Worm (Caenorhabditis elegans) whole organism, midembryonic: ENCODE results near the gene T05G5.5.

ENCODE experiments used
- flt-1 ChIP-seq: fragments of 200-800 bp; sonication (Bioruptor generic); IDR thresholded peaks from 2 replicates; pipeline ENCODE4 v1.3.6; 2022; ENCODE audit warnings: missing genetic modification characterization, missing compliant biosample characterization
- klf-2 ChIP-seq: fragments of 200-800 bp; sonication (Bioruptor generic); conservative IDR thresholded peaks from 2 replicates; pipeline ENCODE4 v1.3.6; 2022; ENCODE audit warnings: missing genetic modification reagents, missing genetic modification characterization, missing compliant biosample characterization
- tab-1 ChIP-seq: fragments of 200-800 bp; sonication (Bioruptor generic); IDR thresholded peaks from 2 replicates; pipeline ENCODE4 v1.3.6; 2022; ENCODE audit warnings: missing genetic modification characterization, missing compliant biosample characterization

DNA sequence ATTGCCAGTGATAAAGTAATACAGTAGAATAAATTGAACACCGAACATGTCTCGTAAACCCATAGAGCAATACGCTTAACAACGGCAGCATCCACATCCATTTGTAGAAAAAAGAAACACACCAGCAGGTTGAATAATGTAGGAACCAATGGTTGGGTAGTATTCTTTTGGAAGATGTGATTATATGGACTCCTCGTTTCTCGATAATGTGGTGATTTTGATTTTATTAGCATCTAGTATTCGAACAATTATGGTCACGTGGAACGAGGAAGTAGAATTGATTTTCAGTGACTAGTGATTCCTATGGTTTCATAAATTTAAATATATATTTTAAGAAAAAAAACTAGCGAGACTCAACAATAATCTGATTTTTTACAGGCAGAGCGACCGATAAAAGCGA is 45.2 kb upstream of the T05G5.5 start, which contains the start of gene srxa-10:
- TF ChIP-seq flt-1 (GFP tag; lab: Robert Waterston, UW) (no peak), klf-2 (GFP tag; lab: Robert Waterston, UW) (no peak), tab-1 (GFP tag; lab: Robert Waterston, UW) (no peak)
